Fruit fly (Drosophila melanogaster): ENCODE measurements around the gene Syx17.

dm6 chr3L:4380231-4380645 lies 23.0 kb upstream of the Syx17 start, which contains the start of gene DopEcR:
- TF ChIP-seq D1 (tag; optimal IDR thresholded peaks at IDR 0.05) (no peak), rn (GFP tag; IDR thresholded peaks at IDR 0.05) (no peak), CG32121 (GFP tag; IDR thresholded peaks at IDR 0.05) (0 out of 2 replicates have a peak, but pooled peaks have one; percentile 13), EcR (GFP tag; optimal IDR thresholded peaks at IDR 0.05) (no peak), fd96Ca (GFP tag; IDR thresholded peaks at IDR 0.05) (0 out of 3 replicates have a peak, but pooled peaks have one; percentile 11), Pif1B (GFP tag; optimal IDR thresholded peaks at IDR 0.05) (no peak), CG9948 (tag; optimal IDR thresholded peaks at IDR 0.05) (no peak), CG15710 (tag; optimal IDR thresholded peaks at IDR 0.05) (no peak), CG4496 (GFP tag; IDR thresholded peaks at IDR 0.05) (peak; percentile 71), CG13204 (GFP tag; optimal IDR thresholded peaks at IDR 0.05) (no peak), gl (tag; optimal IDR thresholded peaks at IDR 0.05) (no peak), CG10348 (GFP tag; IDR thresholded peaks at IDR 0.05) (no peak), Pif1A (GFP tag; optimal IDR thresholded peaks at IDR 0.05) (no peak), CG14655 (GFP tag; optimal IDR thresholded peaks at IDR 0.05) (no peak)

All from whole organism, pupa.